Fruit fly (Drosophila melanogaster) whole organism, embryonic: ENCODE measurements around the gene armi.
A peak's percentile ranks its signal among the peaks of the same experiment; 100 is the strongest.

Experiments used
- Ada2b ChIP-seq: fragments of 200-800 bp; sonication (Bioruptor generic); IDR thresholded peaks from 2 replicates; pipeline ENCODE4 v1.3.6; 2022; ENCODE audit warnings: missing biosample characterization, missing genetic modification characterization
- Aef1 ChIP-seq: fragments of 200-800 bp; sonication (Bioruptor generic); IDR thresholded peaks from 3 replicates; pipeline ENCODE4 v1.3.6; 2022; ENCODE audit warnings: missing biosample characterization, missing genetic modification characterization
- Atf-2 ChIP-seq: fragments of 200-800 bp; sonication (Bioruptor generic); optimal IDR thresholded peaks from 2 replicates; lab custom pipeline; 2016; ENCODE audit warnings: missing biosample characterization, missing genetic modification characterization
- C15 ChIP-seq: fragments of 200-800 bp; sonication (Bioruptor generic); IDR thresholded peaks from 3 replicates; pipeline ENCODE4 v1.3.6; 2022; ENCODE audit warnings: missing biosample characterization, missing genetic modification characterization
- CG11504 ChIP-seq: fragments of 200-800 bp; sonication (Bioruptor generic); optimal IDR thresholded peaks from 3 replicates; lab custom pipeline; 2019; ENCODE audit warnings: missing biosample characterization, mild to moderate bottlenecking, missing genetic modification characterization, moderate library complexity
- CG16813 ChIP-seq: fragments of 200-800 bp; sonication (Bioruptor generic); IDR thresholded peaks from 3 replicates; pipeline ENCODE4 v1.3.6; 2022; ENCODE audit warnings: missing biosample characterization, missing genetic modification characterization; ENCODE audit not compliant: partially characterized antibody
- CG17328 ChIP-seq: fragments of 200-800 bp; sonication (Bioruptor generic); IDR thresholded peaks from 2 replicates; pipeline ENCODE4 v1.3.6; 2022; ENCODE audit warnings: missing biosample characterization, missing genetic modification characterization
- CG2678 ChIP-seq: fragments of 200-800 bp; sonication (Bioruptor generic); optimal IDR thresholded peaks from 3 replicates; lab custom pipeline; 2019; ENCODE audit warnings: missing biosample characterization, mild to moderate bottlenecking, missing genetic modification characterization, moderate library complexity
- CG31224 ChIP-seq: fragments of 200-800 bp; sonication (Bioruptor generic); IDR thresholded peaks from 2 replicates; pipeline ENCODE4 v1.3.6; 2022; ENCODE audit warnings: missing biosample characterization, missing genetic modification characterization
- CG32767 ChIP-seq: fragments of 200-800 bp; sonication (Bioruptor generic); IDR thresholded peaks from 2 replicates; pipeline ENCODE4 v1.3.6; 2022; ENCODE audit warnings: missing biosample characterization, missing genetic modification characterization
- CG42726 ChIP-seq: fragments of 200-800 bp; sonication (Bioruptor generic); IDR thresholded peaks from 2 replicates; pipeline ENCODE4 v1.3.6; 2022; ENCODE audit warnings: missing biosample characterization, missing genetic modification characterization; ENCODE audit not compliant: partially characterized antibody
- CG4730 ChIP-seq: fragments of 200-800 bp; sonication (Bioruptor generic); IDR thresholded peaks from 2 replicates; pipeline ENCODE4 v1.3.6; 2022; ENCODE audit warnings: missing biosample characterization, missing genetic modification characterization
- CG6654 ChIP-seq: fragments of 200-800 bp; sonication (Bioruptor generic); optimal IDR thresholded peaks from 2 replicates; lab custom pipeline; 2017; ENCODE audit warnings: missing biosample characterization, mild to moderate bottlenecking, missing genetic modification characterization
- CG6689 ChIP-seq: fragments of 200-800 bp; sonication (Bioruptor generic); IDR thresholded peaks from 2 replicates; pipeline ENCODE4 v1.3.6; 2022; ENCODE audit warnings: missing biosample characterization, missing genetic modification characterization
- CG6813 ChIP-seq: fragments of 200-800 bp; sonication (Bioruptor generic); optimal IDR thresholded peaks from 2 replicates; lab custom pipeline; 2017; ENCODE audit warnings: missing biosample characterization, missing genetic modification characterization, mild to moderate bottlenecking, moderate library complexity, missing genetic modification reagents
- CG8765 ChIP-seq: fragments of 200-800 bp; sonication (Bioruptor generic); IDR thresholded peaks from 2 replicates; pipeline ENCODE4 v1.3.6; 2022; ENCODE audit warnings: missing biosample characterization, missing genetic modification characterization
- E2f1 ChIP-seq: fragments of 200-800 bp; sonication (Bioruptor generic); IDR thresholded peaks from 2 replicates; pipeline ENCODE4 v1.3.6; 2022; ENCODE audit warnings: missing biosample characterization, missing genetic modification characterization
- Ets97D ChIP-seq: fragments of 200-800 bp; sonication (Bioruptor generic); optimal IDR thresholded peaks from 3 replicates; lab custom pipeline; 2016; ENCODE audit warnings: missing biosample characterization, missing genetic modification characterization
- Fer2 ChIP-seq: fragments of 200-800 bp; sonication (Bioruptor generic); optimal IDR thresholded peaks from 2 replicates; lab custom pipeline; 2018; ENCODE audit warnings: missing biosample characterization, mild to moderate bottlenecking, missing genetic modification characterization, moderate library complexity
- Gsc ChIP-seq: fragments of 200-800 bp; sonication (Bioruptor generic); IDR thresholded peaks from 2 replicates; pipeline ENCODE4 v1.3.6; 2022; ENCODE audit warnings: missing biosample characterization, missing genetic modification characterization
- H2.0 ChIP-seq: fragments of 200-800 bp; sonication (Bioruptor generic); IDR thresholded peaks from 2 replicates; pipeline ENCODE4 v1.3.6; 2022; ENCODE audit warnings: missing biosample characterization, missing genetic modification characterization
- HLH3B ChIP-seq: fragments of 200-800 bp; sonication (Bioruptor generic); IDR thresholded peaks from 2 replicates; pipeline ENCODE4 v1.3.6; 2022; ENCODE audit warnings: missing biosample characterization, missing genetic modification characterization
- Hmr ChIP-seq: fragments of 200-800 bp; sonication (Bioruptor generic); optimal IDR thresholded peaks from 3 replicates; lab custom pipeline; 2017; ENCODE audit warnings: mild to moderate bottlenecking, missing biosample characterization, missing genetic modification reagents, missing genetic modification characterization
- Meics ChIP-seq: fragments of 200-800 bp; sonication (Bioruptor generic); optimal IDR thresholded peaks from 2 replicates; lab custom pipeline; 2017; ENCODE audit warnings: missing biosample characterization, mild to moderate bottlenecking, missing genetic modification characterization
- NC2α ChIP-seq: fragments of 200-800 bp; sonication (Bioruptor generic); optimal IDR thresholded peaks from 2 replicates; lab custom pipeline; 2016; ENCODE audit warnings: missing biosample characterization, missing genetic modification characterization
- NfI ChIP-seq: fragments of 200-800 bp; sonication (Bioruptor generic); optimal IDR thresholded peaks from 3 replicates; lab custom pipeline; 2018; ENCODE audit warnings: missing biosample characterization, mild to moderate bottlenecking, missing genetic modification characterization, moderate library complexity
- Oli ChIP-seq: fragments of 200-800 bp; sonication (Bioruptor generic); optimal IDR thresholded peaks from 2 replicates; lab custom pipeline; 2018; ENCODE audit warnings: missing biosample characterization, mild to moderate bottlenecking, missing genetic modification characterization, moderate library complexity
- Rfx ChIP-seq: fragments of 200-800 bp; sonication (Bioruptor generic); IDR thresholded peaks from 2 replicates; pipeline ENCODE4 v1.3.6; 2022; ENCODE audit warnings: missing biosample characterization, missing genetic modification characterization
- Xrp1 ChIP-seq: fragments of 200-800 bp; sonication (Bioruptor generic); IDR thresholded peaks from 2 replicates; pipeline ENCODE4 v1.3.6; 2022; ENCODE audit warnings: missing biosample characterization, missing genetic modification characterization
- ara ChIP-seq: fragments of 200-800 bp; sonication (Bioruptor generic); IDR thresholded peaks from 2 replicates; pipeline ENCODE4 v1.3.6; 2022; ENCODE audit warnings: missing biosample characterization, missing genetic modification characterization
- ato ChIP-seq: fragments of 200-800 bp; sonication (Bioruptor generic); IDR thresholded peaks from 2 replicates; pipeline ENCODE4 v1.3.6; 2022; ENCODE audit warnings: missing biosample characterization, missing genetic modification characterization; ENCODE audit not compliant: partially characterized antibody
- bab2 ChIP-seq: fragments of 200-800 bp; sonication (Bioruptor generic); optimal IDR thresholded peaks from 2 replicates; lab custom pipeline; 2016; ENCODE audit warnings: missing biosample characterization, missing genetic modification characterization
- cato ChIP-seq: fragments of 200-800 bp; sonication (Bioruptor generic); optimal IDR thresholded peaks from 2 replicates; lab custom pipeline; 2016; ENCODE audit warnings: missing biosample characterization, missing genetic modification characterization, borderline replicate concordance
- chm ChIP-seq: fragments of 200-800 bp; sonication (Bioruptor generic); IDR thresholded peaks from 2 replicates; pipeline ENCODE4 v1.3.6; 2022; ENCODE audit warnings: missing biosample characterization, missing genetic modification characterization
- corto ChIP-seq: fragments of 200-800 bp; sonication (Bioruptor generic); optimal IDR thresholded peaks from 2 replicates; lab custom pipeline; 2016; ENCODE audit warnings: missing biosample characterization, mild to moderate bottlenecking, missing genetic modification characterization, moderate library complexity
- crol ChIP-seq: fragments of 200-800 bp; sonication (Bioruptor generic); IDR thresholded peaks from 2 replicates; pipeline ENCODE4 v1.3.6; 2022; ENCODE audit warnings: missing biosample characterization, missing genetic modification characterization
- cwo ChIP-seq: fragments of 200-800 bp; sonication (Bioruptor generic); optimal IDR thresholded peaks from 3 replicates; lab custom pipeline; 2017; ENCODE audit warnings: missing biosample characterization, missing genetic modification characterization, mild to moderate bottlenecking, moderate library complexity, missing genetic modification reagents
- hkb ChIP-seq, 2 experiments: fragments of 200-800 bp in 1 of 2; fragments of >200 bp in 1 of 2; sonication (Bioruptor generic) in 1 of 2; IDR thresholded peaks in 1 of 2; optimal IDR thresholded peaks in 1 of 2; 2 replicates each; pipeline versions ENCODE4 v1.3.6 to Lab custom; 2017 to 2022; ENCODE audit warnings: missing biosample characterization in 1 of 2, missing genetic modification characterization in 1 of 2
- lab ChIP-seq: fragments of 200-800 bp; sonication (Bioruptor generic); optimal IDR thresholded peaks from 3 replicates; lab custom pipeline; 2017; ENCODE audit warnings: missing biosample characterization, missing genetic modification characterization, mild to moderate bottlenecking, moderate library complexity, missing genetic modification reagents
- prd ChIP-seq, 3 experiments: fragments of >200 bp in 2 of 3; fragments of 200-800 bp in 1 of 3; sonication (Bioruptor generic) in 1 of 3; optimal IDR thresholded peaks in 2 of 3; IDR thresholded peaks in 1 of 3; 2 replicates in 2 of 3; 3 replicates in 1 of 3; pipeline versions ENCODE4 v1.3.6 to Lab custom; 2017 to 2022; ENCODE audit warnings: missing biosample characterization in 1 of 3, missing genetic modification characterization in 1 of 3
- pros ChIP-seq: fragments of 200-800 bp; sonication (Bioruptor generic); optimal IDR thresholded peaks from 3 replicates; lab custom pipeline; 2019; ENCODE audit warnings: missing biosample characterization, mild to moderate bottlenecking, missing genetic modification characterization, moderate library complexity
- row ChIP-seq: fragments of 200-800 bp; sonication (Bioruptor generic); IDR thresholded peaks from 3 replicates; pipeline ENCODE4 v1.3.6; 2022; ENCODE audit warnings: missing biosample characterization, missing genetic modification characterization

armi gene

dm6 chr3L:3496593-3496992, 35.5 kb downstream of the armi start (continued):
- TF ChIP-seq Meics (peak; percentile 38), Atf-2 (GFP tag; lab: Kevin White, UChicago) (no peak), Xrp1 (GFP tag; lab: Robert Waterston, UW) (peak; percentile 26; the same call in 1 of the 2 replicates), ara (GFP tag; lab: Robert Waterston, UW) (no peak), Hmr (peak; percentile 18), row (peak; percentile 38; the same call in 2 of the 3 replicates), crol (GFP tag; lab: Robert Waterston, UW) (no peak), CG17328 (GFP tag; lab: Robert Waterston, UW) (no peak), cwo (GFP tag; lab: Kevin White, UChicago) (peak; percentile 15), Gsc (GFP tag; lab: Robert Waterston, UW) (no peak), Ada2b (peak; percentile 43; the same call in 1 of the 2 replicates), Aef1 (GFP tag; lab: Robert Waterston, UW) (no peak), CG42726 (no peak), NC2α (GFP tag; lab: Kevin White, UChicago) (no peak), H2.0 (GFP tag; lab: Robert Waterston, UW) (peak; percentile 39; the same call in 1 of the 2 replicates), CG4730 (GFP tag; lab: Robert Waterston, UW) (0 out of 2 replicates have a peak, but pooled peaks have one; percentile 23), CG11504 (tag; lab: Kevin White, UChicago) (peak; percentile 53), bab2 (no peak), hkb (optimal IDR thresholded peaks at IDR 0.05; lab: Kevin White, UChicago) (no peak), hkb (GFP tag; IDR thresholded peaks at IDR 0.05; lab: Robert Waterston, UW) (peak; percentile 55; the same call in 1 of the 2 replicates), lab (peak; percentile 55), Ets97D (GFP tag; lab: Kevin White, UChicago) (no peak), cato (no peak), NfI (GFP tag; lab: Kevin White, UChicago) (no peak), Rfx (GFP tag; lab: Robert Waterston, UW) (0 out of 2 replicates have a peak, but pooled peaks have one; percentile 20), ato (GFP tag; lab: Robert Waterston, UW) (no peak), pros (GFP tag; lab: Kevin White, UChicago) (no peak), CG6654 (GFP tag; lab: Kevin White, UChicago) (no peak), HLH3B (GFP tag; lab: Robert Waterston, UW) (peak; percentile 34; the same call in 1 of the 2 replicates), CG6689 (0 out of 2 replicates have a peak, but pooled peaks have one; percentile 17), corto (GFP tag; lab: Kevin White, UChicago) (no peak), CG32767 (GFP tag; lab: Robert Waterston, UW) (0 out of 2 replicates have a peak, but pooled peaks have one; percentile 17), CG8765 (GFP tag; lab: Robert Waterston, UW) (no peak), C15 (GFP tag; lab: Robert Waterston, UW) (no peak), Fer2 (no peak), prd (optimal IDR thresholded peaks at IDR 0.05; lab: Kevin White, UChicago) (no peak), prd (GFP tag; IDR thresholded peaks at IDR 0.05; lab: Robert Waterston, UW) (0 out of 3 replicates have a peak, but pooled peaks have one; percentile 27), CG31224 (GFP tag; lab: Robert Waterston, UW) (no peak), CG16813 (GFP tag; lab: Robert Waterston, UW) (no peak), Oli (peak; percentile 6), CG2678 (tag; lab: Kevin White, UChicago) (peak; percentile 49), E2f1 (0 out of 2 replicates have a peak, but pooled peaks have one; percentile 15), CG6813 (GFP tag; lab: Kevin White, UChicago) (no peak), chm (GFP tag; lab: Robert Waterston, UW) (no peak)
- TF ChIP-seq, all 482 proteins: peak for 46
